Fruit fly (Drosophila melanogaster): ENCODE data around the gene bou.

DNA sequence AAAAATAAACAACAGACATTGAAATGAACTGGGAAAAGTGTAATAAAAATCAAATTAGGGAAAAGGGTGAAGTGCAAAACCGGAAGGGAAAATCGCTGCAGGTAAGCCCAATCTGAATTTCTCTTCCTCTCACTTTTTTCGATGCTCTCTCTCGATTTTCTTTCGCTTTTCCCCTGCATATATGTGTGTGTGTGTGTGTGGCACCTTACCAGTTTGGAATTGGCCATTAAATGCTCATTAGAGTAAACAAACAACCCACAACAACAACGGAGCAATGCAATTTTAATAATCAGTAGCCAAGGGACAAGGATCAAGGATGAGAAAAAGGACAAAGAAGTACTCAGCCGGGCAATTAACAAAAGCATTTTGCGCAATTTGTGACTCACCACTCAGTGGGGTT lies 48.6 kb downstream of the bou start:
- TF ChIP-seq EcR (GFP tag; optimal IDR thresholded peaks at IDR 0.05): no peak
- TF ChIP-seq Pif1A (GFP tag; optimal IDR thresholded peaks at IDR 0.05): no peak
- TF ChIP-seq CG32121 (GFP tag; IDR thresholded peaks at IDR 0.05): no peak
- no peak for TF ChIP-seq gl (tag; optimal IDR thresholded peaks at IDR 0.05)
- TF ChIP-seq CG17806 (tag; optimal IDR thresholded peaks at IDR 0.05): no peak
- no peak for TF ChIP-seq CG34367 (tag; optimal IDR thresholded peaks at IDR 0.05)
- no peak for TF ChIP-seq CG8301 (tag; optimal IDR thresholded peaks at IDR 0.05)
- TF ChIP-seq Snoo (tag; optimal IDR thresholded peaks at IDR 0.05): no peak
- TF ChIP-seq CG14655 (GFP tag; optimal IDR thresholded peaks at IDR 0.05): no peak
- TF ChIP-seq CG9948 (tag; optimal IDR thresholded peaks at IDR 0.05): no peak
- TF ChIP-seq rn (GFP tag; IDR thresholded peaks at IDR 0.05): no peak

All from whole organism, pupa.